Fruit fly (Drosophila melanogaster) whole organism, embryonic: ENCODE data around the gene Cad99C.

Source experiments
- Antp ChIP-seq: fragments of 200-800 bp; sonication (Bioruptor generic); optimal IDR thresholded peaks from 3 replicates; lab custom pipeline; 2016; ENCODE audit warnings: missing biosample characterization, missing genetic modification characterization
- Asciz ChIP-seq: fragments of 200-800 bp; sonication (Bioruptor generic); optimal IDR thresholded peaks from 2 replicates; lab custom pipeline; 2017; ENCODE audit warnings: missing biosample characterization, mild to moderate bottlenecking, missing genetic modification characterization, missing genetic modification reagents
- Blimp-1 ChIP-seq: fragments of 200-800 bp; sonication (Bioruptor generic); optimal IDR thresholded peaks from 3 replicates; lab custom pipeline; 2018; ENCODE audit warnings: missing biosample characterization, missing genetic modification characterization, mild to moderate bottlenecking, moderate library complexity, missing genetic modification reagents
- C15 ChIP-seq: fragments of 200-800 bp; sonication (Bioruptor generic); IDR thresholded peaks from 3 replicates; pipeline ENCODE4 v1.3.6; 2022; ENCODE audit warnings: missing biosample characterization, missing genetic modification characterization
- CG11085 ChIP-seq: fragments of 200-800 bp; sonication (Bioruptor generic); IDR thresholded peaks from 2 replicates; pipeline ENCODE4 v1.3.6; 2022; ENCODE audit warnings: missing biosample characterization, missing genetic modification characterization
- CG11696 ChIP-seq: fragments of 200-800 bp; sonication (Bioruptor generic); IDR thresholded peaks from 2 replicates; pipeline ENCODE4 v1.3.6; 2022; ENCODE audit warnings: missing biosample characterization, missing genetic modification characterization
- CG12299 ChIP-seq: fragments of 200-800 bp; sonication (Bioruptor generic); optimal IDR thresholded peaks from 2 replicates; lab custom pipeline; 2018; ENCODE audit warnings: missing biosample characterization, mild to moderate bottlenecking, missing genetic modification characterization
- CG17328 ChIP-seq: fragments of 200-800 bp; sonication (Bioruptor generic); IDR thresholded peaks from 2 replicates; pipeline ENCODE4 v1.3.6; 2022; ENCODE audit warnings: missing biosample characterization, missing genetic modification characterization
- CG18011 ChIP-seq: fragments of 200-800 bp; sonication (Bioruptor generic); optimal IDR thresholded peaks from 2 replicates; lab custom pipeline; 2017; ENCODE audit warnings: missing biosample characterization, missing genetic modification characterization, mild to moderate bottlenecking, moderate library complexity, missing genotype
- CG2678 ChIP-seq: fragments of 200-800 bp; sonication (Bioruptor generic); optimal IDR thresholded peaks from 3 replicates; lab custom pipeline; 2019; ENCODE audit warnings: missing biosample characterization, mild to moderate bottlenecking, missing genetic modification characterization, moderate library complexity
- CG2875 ChIP-seq: fragments of 200-800 bp; sonication (Bioruptor generic); optimal IDR thresholded peaks from 2 replicates; lab custom pipeline; 2017; ENCODE audit warnings: missing biosample characterization, mild to moderate bottlenecking, missing genetic modification characterization, missing genetic modification reagents
- CG3281 ChIP-seq: fragments of 200-800 bp; sonication (Bioruptor generic); optimal IDR thresholded peaks from 3 replicates; lab custom pipeline; 2017; ENCODE audit warnings: missing biosample characterization, mild to moderate bottlenecking, missing genetic modification characterization
- CG4360 ChIP-seq: fragments of 200-800 bp; sonication (Bioruptor generic); IDR thresholded peaks from 2 replicates; pipeline ENCODE4 v1.3.6; 2022; ENCODE audit warnings: missing biosample characterization, missing genetic modification characterization
- CG4617 ChIP-seq: fragments of 200-800 bp; sonication (Bioruptor generic); optimal IDR thresholded peaks from 3 replicates; lab custom pipeline; 2016; ENCODE audit warnings: missing biosample characterization, missing genetic modification characterization, borderline replicate concordance
- CG5245 ChIP-seq: fragments of 200-800 bp; sonication (Bioruptor generic); optimal IDR thresholded peaks from 3 replicates; lab custom pipeline; 2016; ENCODE audit warnings: missing biosample characterization, missing genetic modification characterization
- CG6683 ChIP-seq: fragments of 200-800 bp; sonication (Bioruptor generic); optimal IDR thresholded peaks from 2 replicates; lab custom pipeline; 2017; ENCODE audit warnings: missing biosample characterization, mild to moderate bottlenecking, missing genetic modification characterization, missing genetic modification reagents
- CG8359 ChIP-seq: fragments of 200-800 bp; sonication (Bioruptor generic); optimal IDR thresholded peaks from 2 replicates; lab custom pipeline; 2017; ENCODE audit warnings: missing biosample characterization, mild to moderate bottlenecking, missing genetic modification characterization, borderline replicate concordance
- CG9876 ChIP-seq: fragments of 200-800 bp; sonication (Bioruptor generic); optimal IDR thresholded peaks from 2 replicates; lab custom pipeline; 2016; ENCODE audit warnings: missing biosample characterization, missing genetic modification characterization
- Drgx ChIP-seq: fragments of 200-800 bp; sonication (Bioruptor generic); IDR thresholded peaks from 2 replicates; pipeline ENCODE4 v1.3.6; 2022; ENCODE audit warnings: missing biosample characterization, missing genetic modification characterization
- H15 ChIP-seq: fragments of 200-800 bp; sonication (Bioruptor generic); IDR thresholded peaks from 3 replicates; pipeline ENCODE4 v1.3.6; 2022; ENCODE audit warnings: missing biosample characterization, missing genetic modification characterization
- Hey ChIP-seq: fragments of 200-800 bp; sonication (Bioruptor generic); optimal IDR thresholded peaks from 3 replicates; lab custom pipeline; 2018; ENCODE audit warnings: missing biosample characterization, mild to moderate bottlenecking, missing genetic modification characterization
- Hmx ChIP-seq: fragments of 200-800 bp; sonication (Bioruptor generic); optimal IDR thresholded peaks from 2 replicates; lab custom pipeline; 2016; ENCODE audit warnings: missing biosample characterization, missing genetic modification characterization
- Hsf ChIP-seq: fragments of 200-800 bp; sonication (Bioruptor generic); optimal IDR thresholded peaks from 3 replicates; lab custom pipeline; 2016; ENCODE audit warnings: missing biosample characterization, missing genetic modification characterization
- MBD-R2 ChIP-seq: fragments of 200-800 bp; sonication (Bioruptor generic); IDR thresholded peaks from 2 replicates; pipeline ENCODE4 v1.3.6; 2022; ENCODE audit warnings: missing biosample characterization, missing genetic modification characterization
- Mes4 ChIP-seq: fragments of 200-800 bp; sonication (Bioruptor generic); optimal IDR thresholded peaks from 2 replicates; lab custom pipeline; 2016; ENCODE audit warnings: missing biosample characterization, missing genetic modification characterization
- NFAT ChIP-seq: fragments of 200-800 bp; sonication (Bioruptor generic); IDR thresholded peaks from 2 replicates; pipeline ENCODE4 v1.3.6; 2022; ENCODE audit warnings: missing biosample characterization, missing genetic modification characterization
- Pdp1 ChIP-seq, 2 experiments: fragments of 200-800 bp; sonication (Bioruptor generic); optimal IDR thresholded peaks; 3 replicates each; lab custom pipeline; 2016; ENCODE audit warnings: missing biosample characterization in 2 of 2, missing genetic modification characterization in 2 of 2, mild to moderate bottlenecking in 1 of 2, moderate library complexity in 1 of 2
- Ptx1 ChIP-seq: fragments of 200-800 bp; sonication (Bioruptor generic); IDR thresholded peaks from 2 replicates; pipeline ENCODE4 v1.3.6; 2022; ENCODE audit warnings: missing biosample characterization, missing genetic modification characterization
- Side ChIP-seq: fragments of 200-800 bp; sonication (Bioruptor generic); optimal IDR thresholded peaks from 2 replicates; lab custom pipeline; 2016; ENCODE audit warnings: missing biosample characterization, missing genetic modification characterization
- Six4 ChIP-seq: fragments of 200-800 bp; sonication (Bioruptor generic); optimal IDR thresholded peaks from 2 replicates; lab custom pipeline; 2016; ENCODE audit warnings: missing biosample characterization, missing genetic modification characterization
- Spps ChIP-seq: fragments of 200-800 bp; sonication (Bioruptor generic); optimal IDR thresholded peaks from 2 replicates; lab custom pipeline; 2018; ENCODE audit warnings: missing biosample characterization, mild to moderate bottlenecking, missing genetic modification characterization
- TFAM ChIP-seq: fragments of 200-800 bp; sonication (Bioruptor generic); optimal IDR thresholded peaks from 2 replicates; lab custom pipeline; 2017; ENCODE audit warnings: missing biosample characterization, missing genetic modification characterization, inconsistent platforms
- ash1 ChIP-seq: fragments of 200-800 bp; sonication (Bioruptor generic); optimal IDR thresholded peaks from 2 replicates; lab custom pipeline; 2018; ENCODE audit warnings: missing biosample characterization, mild to moderate bottlenecking, missing genetic modification characterization
- az2 ChIP-seq: fragments of 200-800 bp; sonication (Bioruptor generic); optimal IDR thresholded peaks from 3 replicates; lab custom pipeline; 2016; ENCODE audit warnings: missing biosample characterization, missing genetic modification characterization
- bab2 ChIP-seq: fragments of 200-800 bp; sonication (Bioruptor generic); optimal IDR thresholded peaks from 2 replicates; lab custom pipeline; 2016; ENCODE audit warnings: missing biosample characterization, missing genetic modification characterization
- bsh ChIP-seq, 2 experiments: fragments of 200-800 bp; sonication (Bioruptor generic); optimal IDR thresholded peaks; 2 replicates each; lab custom pipeline; 2017 to 2018; ENCODE audit warnings: mild to moderate bottlenecking in 2 of 2, missing biosample characterization in 2 of 2, missing genetic modification characterization in 2 of 2, moderate library complexity in 1 of 2
- btn ChIP-seq: fragments of 200-800 bp; sonication (Bioruptor generic); optimal IDR thresholded peaks from 2 replicates; lab custom pipeline; 2016; ENCODE audit warnings: missing biosample characterization, missing genetic modification characterization
- cato ChIP-seq: fragments of 200-800 bp; sonication (Bioruptor generic); optimal IDR thresholded peaks from 2 replicates; lab custom pipeline; 2016; ENCODE audit warnings: missing biosample characterization, missing genetic modification characterization, borderline replicate concordance
- cwo ChIP-seq: fragments of 200-800 bp; sonication (Bioruptor generic); optimal IDR thresholded peaks from 3 replicates; lab custom pipeline; 2017; ENCODE audit warnings: missing biosample characterization, missing genetic modification characterization, mild to moderate bottlenecking, moderate library complexity, missing genetic modification reagents
- en ChIP-seq: fragments of 200-800 bp; sonication (Bioruptor generic); optimal IDR thresholded peaks from 2 replicates; lab custom pipeline; 2016; ENCODE audit warnings: missing biosample characterization, missing genetic modification characterization
- fd96Cb ChIP-seq: fragments of 200-800 bp; sonication (Bioruptor generic); optimal IDR thresholded peaks from 2 replicates; lab custom pipeline; 2018; ENCODE audit warnings: missing biosample characterization, mild to moderate bottlenecking, missing genetic modification characterization, moderate library complexity
- gfzf ChIP-seq: fragments of 200-800 bp; sonication (Bioruptor generic); optimal IDR thresholded peaks from 2 replicates; lab custom pipeline; 2016; ENCODE audit warnings: missing biosample characterization, mild to moderate bottlenecking, missing genetic modification characterization, moderate library complexity
- lilli ChIP-seq: fragments of 200-800 bp; sonication (Bioruptor generic); optimal IDR thresholded peaks from 3 replicates; lab custom pipeline; 2016; ENCODE audit warnings: missing biosample characterization, missing genetic modification characterization
- luna ChIP-seq: fragments of 200-800 bp; sonication (Bioruptor generic); optimal IDR thresholded peaks from 2 replicates; lab custom pipeline; 2016; ENCODE audit warnings: missing biosample characterization, missing genetic modification characterization
- pnt ChIP-seq: fragments of 200-800 bp; sonication (Bioruptor generic); optimal IDR thresholded peaks from 3 replicates; lab custom pipeline; 2016; ENCODE audit warnings: missing biosample characterization, missing genetic modification characterization
- pros ChIP-seq: fragments of 200-800 bp; sonication (Bioruptor generic); optimal IDR thresholded peaks from 3 replicates; lab custom pipeline; 2019; ENCODE audit warnings: missing biosample characterization, mild to moderate bottlenecking, missing genetic modification characterization, moderate library complexity
- sisA ChIP-seq: fragments of 200-800 bp; sonication (Bioruptor generic); IDR thresholded peaks from 2 replicates; pipeline ENCODE4 v1.3.6; 2022; ENCODE audit warnings: missing biosample characterization, missing genetic modification characterization
- slbo ChIP-seq: fragments of 200-800 bp; sonication (Bioruptor generic); IDR thresholded peaks from 2 replicates; pipeline ENCODE4 v1.3.6; 2022; ENCODE audit warnings: missing biosample characterization, missing genetic modification characterization
- sob ChIP-seq: fragments of 200-800 bp; sonication (Bioruptor generic); IDR thresholded peaks from 2 replicates; pipeline ENCODE4 v1.3.6; 2022; ENCODE audit warnings: missing biosample characterization, missing genetic modification characterization
- tin ChIP-seq: fragments of 200-800 bp; sonication (Bioruptor generic); optimal IDR thresholded peaks from 3 replicates; lab custom pipeline; 2016; ENCODE audit warnings: missing biosample characterization, missing genetic modification characterization
- tup ChIP-seq: fragments of 200-800 bp; sonication (Bioruptor generic); optimal IDR thresholded peaks from 2 replicates; lab custom pipeline; 2016; ENCODE audit warnings: missing biosample characterization, mild to moderate bottlenecking, missing genetic modification characterization, moderate library complexity

The Cad99C gene

DNA sequence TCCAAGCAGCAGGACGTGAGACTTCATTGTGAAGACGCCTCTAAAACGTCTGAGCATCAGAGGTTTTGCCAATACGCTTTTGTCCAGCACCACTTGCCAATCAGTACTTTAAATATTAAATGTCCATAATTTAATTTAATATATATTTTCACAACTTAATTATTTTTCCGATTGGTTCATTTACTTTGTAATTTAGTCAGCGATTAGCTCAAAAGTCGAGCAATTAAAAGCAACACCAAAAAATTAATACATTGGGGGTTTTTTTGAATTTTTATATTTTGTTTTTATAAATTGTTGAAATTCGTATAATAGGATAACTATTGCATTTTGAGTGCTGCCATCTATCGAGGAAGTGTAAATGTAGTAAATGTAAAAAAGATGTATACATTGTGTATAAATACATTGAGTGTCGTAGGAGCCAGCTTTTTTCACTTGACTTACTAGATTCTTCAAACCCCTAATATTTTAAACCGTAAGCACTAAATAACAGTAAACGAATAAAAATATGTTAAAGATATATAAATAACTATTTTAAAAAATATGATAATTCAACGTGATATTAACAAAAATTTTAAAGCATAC lies 62.4 kb downstream of the Cad99C start, which contains the start of gene CG15517 (continued):
- TF ChIP-seq CG6683 (GFP tag; lab: Kevin White, UChicago): no peak
- no peak for TF ChIP-seq Six4
- no peak for TF ChIP-seq sob (GFP tag; lab: Robert Waterston, UW)
- TF ChIP-seq tup (GFP tag; lab: Kevin White, UChicago): no peak
- no peak for TF ChIP-seq C15 (GFP tag; lab: Robert Waterston, UW)
- no peak for TF ChIP-seq Antp (GFP tag; lab: Kevin White, UChicago)
- TF ChIP-seq CG17328 (GFP tag; lab: Robert Waterston, UW): no peak
- TF ChIP-seq cwo: no peak
- no peak for TF ChIP-seq H15 (GFP tag; lab: Robert Waterston, UW)
- no peak for TF ChIP-seq Side (GFP tag; lab: Kevin White, UChicago)
- TF ChIP-seq Hey (tag; lab: Kevin White, UChicago): no peak
- no peak for TF ChIP-seq CG5245
- TF ChIP-seq pros (GFP tag; lab: Kevin White, UChicago): no peak
- TF ChIP-seq Blimp-1 (GFP tag; lab: Kevin White, UChicago): peak; percentile 6
- no peak for TF ChIP-seq CG4360 (GFP tag; lab: Robert Waterston, UW)
- TF ChIP-seq Drgx (GFP tag; lab: Robert Waterston, UW): no peak
- TF ChIP-seq CG18011: peak; percentile 97
- TF ChIP-seq btn: no peak
- TF ChIP-seq pnt (GFP tag; lab: Kevin White, UChicago): no peak
- TF ChIP-seq Pdp1 (GFP tag; optimal IDR thresholded peaks at IDR 0.05; lab: Kevin White, UChicago): no peak
- no peak for TF ChIP-seq luna
- TF ChIP-seq CG4617: no peak
- peak; percentile 55 for TF ChIP-seq slbo (GFP tag; lab: Robert Waterston, UW)
- TF ChIP-seq Asciz (GFP tag; lab: Kevin White, UChicago): no peak
- peak; percentile 15 for TF ChIP-seq CG2678
- TF ChIP-seq CG8359 (GFP tag; lab: Kevin White, UChicago): no peak
- TF ChIP-seq bsh (GFP tag; optimal IDR thresholded peaks at IDR 0.05; lab: Kevin White, UChicago): no peak
- peak; percentile 43; the same call in 1 of the 2 replicates for TF ChIP-seq Ptx1 (GFP tag; lab: Robert Waterston, UW)
- no peak for TF ChIP-seq CG12299 (tag; lab: Kevin White, UChicago)
- TF ChIP-seq gfzf (GFP tag; lab: Kevin White, UChicago): no peak
- no peak for TF ChIP-seq bab2 (GFP tag; lab: Kevin White, UChicago)
- TF ChIP-seq Hmx (GFP tag; lab: Kevin White, UChicago): no peak
- TF ChIP-seq cato (GFP tag; lab: Kevin White, UChicago): no peak
- TF ChIP-seq CG11085 (GFP tag; lab: Robert Waterston, UW): no peak
- TF ChIP-seq lilli: no peak
- no peak for TF ChIP-seq Spps (tag; lab: Kevin White, UChicago)
- peak; percentile 29; the same call in 1 of the 2 replicates for TF ChIP-seq MBD-R2
- no peak for TF ChIP-seq Mes4 (GFP tag; lab: Kevin White, UChicago)
- no peak for TF ChIP-seq CG3281 (GFP tag; lab: Kevin White, UChicago)
- TF ChIP-seq az2: no peak
- TF ChIP-seq CG9876 (GFP tag; lab: Kevin White, UChicago): no peak
- no peak for TF ChIP-seq sisA (GFP tag; lab: Robert Waterston, UW)
- no peak for TF ChIP-seq CG11696 (GFP tag; lab: Robert Waterston, UW)
- no peak for TF ChIP-seq fd96Cb (tag; lab: Kevin White, UChicago)
- TF ChIP-seq Hsf: no peak
- no peak for TF ChIP-seq tin (GFP tag; lab: Kevin White, UChicago)
- no peak for TF ChIP-seq CG2875 (GFP tag; lab: Kevin White, UChicago)
- no peak for TF ChIP-seq TFAM (GFP tag; lab: Kevin White, UChicago)
- no peak for TF ChIP-seq en (GFP tag; lab: Kevin White, UChicago)
- no peak for TF ChIP-seq NFAT (GFP tag; lab: Robert Waterston, UW)
- TF ChIP-seq ash1 (GFP tag; lab: Kevin White, UChicago): no peak
